Worm (Caenorhabditis elegans) whole organism, midembryonic: ENCODE results near the gene C31G12.1.

Experiments used
- flt-1 ChIP-seq: fragments of 200-800 bp; sonication (Bioruptor generic); IDR thresholded peaks from 2 replicates; pipeline ENCODE4 v1.3.6; 2022; ENCODE audit warnings: missing genetic modification characterization, missing compliant biosample characterization
- med-1 ChIP-seq: sonication (generic microtip); optimal IDR thresholded peaks from 2 replicates; lab custom pipeline; 2017; ENCODE audit warnings: missing genetic modification characterization, mild to moderate bottlenecking, missing compliant biosample characterization, antibody characterized with exemption, missing genetic modification reagents; ENCODE audit not compliant: insufficient read depth

DNA sequence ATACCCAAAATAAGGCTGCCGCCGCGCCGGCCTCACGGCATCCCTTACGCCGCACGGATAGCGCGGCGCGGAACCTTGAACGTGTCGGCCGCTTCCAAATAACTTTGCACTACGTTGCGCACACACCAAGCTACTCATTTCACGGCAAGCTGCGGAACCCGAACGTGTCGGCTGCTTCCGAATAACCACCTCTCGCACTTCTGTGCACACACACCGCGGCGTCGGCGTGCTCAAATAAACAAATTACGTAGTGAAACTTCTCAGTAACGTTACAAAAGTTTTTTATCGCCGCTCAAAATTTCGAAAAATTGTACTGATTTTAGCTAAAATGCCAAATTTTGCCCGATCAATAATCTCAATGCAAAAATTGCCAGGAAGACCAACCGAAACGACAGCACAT, 33.1 kb downstream of the C31G12.1 start:
- no peak for TF ChIP-seq flt-1 (GFP tag; lab: Robert Waterston, UW)
- TF ChIP-seq med-1 = no peak
